Worm (Caenorhabditis elegans) whole organism, L2 larva: ENCODE results near the gene clec-127.

Source experiments
- C34F6.9 ChIP-seq: fragments of 150-350 bp; optimal IDR thresholded peaks from 2 replicates; lab custom pipeline; 2014; ENCODE audit warnings: missing biosample characterization, missing genetic modification characterization
- F13H6.1 ChIP-seq: sonication (generic microtip); optimal IDR thresholded peaks from 2 replicates; lab custom pipeline; 2016; ENCODE audit warnings: missing genetic modification characterization, missing compliant biosample characterization
- ZK546.5 ChIP-seq: sonication (generic microtip); optimal IDR thresholded peaks from 2 replicates; lab custom pipeline; 2017; ENCODE audit warnings: missing biosample characterization, missing genetic modification characterization
- blmp-1 ChIP-seq: sonication (generic microtip); optimal IDR thresholded peaks from 2 replicates; lab custom pipeline; 2017; ENCODE audit warnings: missing genetic modification characterization, mild to moderate bottlenecking, missing compliant biosample characterization, antibody characterized with exemption, moderate library complexity; ENCODE audit not compliant: insufficient read depth
- gmeb-1 ChIP-seq: fragments of 150-350 bp; optimal IDR thresholded peaks from 2 replicates; lab custom pipeline; 2014; ENCODE audit warnings: missing biosample characterization, missing genetic modification characterization
- lin-39 ChIP-seq: fragments of 150-350 bp; optimal IDR thresholded peaks from 2 replicates; lab custom pipeline; 2014; ENCODE audit warnings: missing biosample characterization, missing genetic modification reagents, missing genetic modification characterization
- nhr-11 ChIP-seq: fragments of 150-350 bp; optimal IDR thresholded peaks from 2 replicates; lab custom pipeline; 2014; ENCODE audit warnings: missing biosample characterization, missing genetic modification characterization
- sma-9 ChIP-seq, 2 experiments: fragments of 150-350 bp in 1 of 2; sonication (generic microtip) in 1 of 2; optimal IDR thresholded peaks; 2 replicates each; lab custom pipeline; 2014 to 2016; ENCODE audit warnings: missing genetic modification characterization in 2 of 2, mild to moderate bottlenecking in 1 of 2, missing biosample characterization in 1 of 2, missing compliant biosample characterization in 1 of 2, missing genetic modification reagents in 1 of 2, moderate library complexity in 1 of 2
- snpc-4 ChIP-seq: fragments of 150-350 bp; optimal IDR thresholded peaks from 2 replicates; lab custom pipeline; 2014; ENCODE audit warnings: missing biosample characterization, missing genetic modification characterization
- unc-62 ChIP-seq: fragments of 150-350 bp; optimal IDR thresholded peaks from 2 replicates; lab custom pipeline; 2014; ENCODE audit warnings: missing biosample characterization, missing genetic modification reagents, missing genetic modification characterization

DNA sequence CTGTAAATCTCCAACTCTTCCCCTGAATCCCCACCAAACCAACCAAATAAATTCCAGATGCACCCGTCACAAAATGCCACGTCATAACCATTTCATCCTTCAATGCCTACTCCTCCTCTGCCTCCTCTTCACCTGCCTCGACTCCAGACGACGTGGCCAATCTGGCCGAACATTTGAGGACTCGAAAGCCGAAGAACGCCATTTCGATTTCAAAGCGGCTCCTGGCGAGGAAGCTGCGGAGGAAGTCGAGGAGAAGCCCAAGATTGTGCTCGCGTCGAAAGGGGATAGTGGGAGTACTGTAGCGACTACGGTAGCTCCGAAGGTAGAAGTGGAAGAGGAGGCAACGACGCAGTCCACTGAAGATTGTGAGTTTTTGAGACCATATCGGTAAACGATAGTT lies 11.6 kb downstream of the clec-127 start, which contains the start of gene lgc-45:
- no peak for TF ChIP-seq lin-39 (tag; lab: Kevin White, UChicago)
- TF ChIP-seq snpc-4 (tag; lab: Kevin White, UChicago): no peak
- no peak for TF ChIP-seq blmp-1 (tag; lab: Kevin White, UChicago)
- TF ChIP-seq ZK546.5 (tag; lab: Kevin White, UChicago): no peak
- no peak for TF ChIP-seq unc-62 (GFP tag; lab: Kevin White, UChicago)
- TF ChIP-seq sma-9 (GFP tag; optimal IDR thresholded peaks at IDR 0.05; lab: Kevin White, UChicago): no peak
- TF ChIP-seq sma-9 (tag; optimal IDR thresholded peaks at IDR 0.05; lab: Kevin White, UChicago): no peak
- no peak for TF ChIP-seq F13H6.1
- no peak for TF ChIP-seq gmeb-1 (tag; lab: Kevin White, UChicago)
- no peak for TF ChIP-seq C34F6.9 (tag; lab: Kevin White, UChicago)
- TF ChIP-seq nhr-11 (tag; lab: Kevin White, UChicago): no peak
